Worm (Caenorhabditis elegans): ENCODE measurements around the gene twk-32.

DNA sequence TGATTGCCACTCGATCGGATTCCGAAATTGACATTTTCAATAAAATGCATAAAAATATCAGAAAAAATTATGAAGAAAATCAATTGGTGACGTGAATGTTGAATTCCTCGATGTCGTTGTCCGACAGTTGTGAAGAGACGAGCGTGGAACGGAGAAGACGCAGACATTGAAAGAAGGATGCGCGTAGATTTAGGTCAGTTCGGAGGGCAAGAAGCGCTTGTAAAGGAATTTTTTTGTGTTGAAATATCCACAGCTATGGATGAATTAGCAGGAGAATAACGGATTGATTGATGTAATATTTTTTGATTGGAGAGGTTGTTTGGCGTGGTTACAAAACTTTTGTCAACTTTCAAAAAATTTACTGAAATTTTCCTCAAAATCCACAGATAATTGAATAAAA is 28.1 kb upstream of the twk-32 start, which contains the start of gene F20G2.3:
- no peak for TF ChIP-seq klf-2 (GFP tag; conservative IDR thresholded peaks at IDR 0.05)
- no peak for TF ChIP-seq ztf-29 (GFP tag; IDR thresholded peaks at IDR 0.05)
- TF ChIP-seq ref-1 (GFP tag; conservative IDR thresholded peaks at IDR 0.05) = no peak
- TF ChIP-seq flt-1 (GFP tag; IDR thresholded peaks at IDR 0.05) = no peak
- no peak for TF ChIP-seq med-1 (GFP tag; optimal IDR thresholded peaks at IDR 0.05; ENCODE audit: insufficient read depth)
- TF ChIP-seq cog-1 (tag; optimal IDR thresholded peaks at IDR 0.05) = no peak
- TF ChIP-seq ztf-23 (GFP tag; IDR thresholded peaks at IDR 0.05) = no peak
- TF ChIP-seq T22C8.4 (GFP tag; IDR thresholded peaks at IDR 0.05) = no peak

Data from whole organism, midembryonic.